Worm (Caenorhabditis elegans) whole organism, mixed stage, embryonic: ENCODE results near the gene rad-23.

Source experiments
- M03D4.4 ChIP-seq: sonication (generic microtip); optimal IDR thresholded peaks from 2 replicates; lab custom pipeline; 2017; ENCODE audit warnings: mild to moderate bottlenecking, missing genetic modification characterization, missing compliant biosample characterization
- ceh-39 ChIP-seq: fragments of 150-350 bp; optimal IDR thresholded peaks from 2 replicates; lab custom pipeline; 2014; ENCODE audit warnings: missing biosample characterization, missing genetic modification characterization
- ceh-43 ChIP-seq: fragments of 200-800 bp; sonication (Bioruptor generic); optimal IDR thresholded peaks from 2 replicates; lab custom pipeline; 2018; ENCODE audit warnings: mild to moderate bottlenecking, missing genetic modification characterization, moderate library complexity, missing compliant biosample characterization
- ceh-83 ChIP-seq: fragments of 200-800 bp; sonication (Bioruptor generic); optimal IDR thresholded peaks from 2 replicates; lab custom pipeline; 2018; ENCODE audit warnings: mild to moderate bottlenecking, missing genetic modification characterization, missing compliant biosample characterization
- cnd-1 ChIP-seq: fragments of 200-800 bp; sonication (Bioruptor generic); optimal IDR thresholded peaks from 2 replicates; lab custom pipeline; 2018; ENCODE audit warnings: mild to moderate bottlenecking, missing genetic modification characterization, missing compliant biosample characterization
- drap-1 ChIP-seq: fragments of 200-800 bp; sonication (Bioruptor generic); optimal IDR thresholded peaks from 3 replicates; lab custom pipeline; 2018; ENCODE audit warnings: mild to moderate bottlenecking, missing genetic modification characterization, missing compliant biosample characterization
- elt-1 ChIP-seq: sonication (generic microtip); optimal IDR thresholded peaks from 2 replicates; lab custom pipeline; 2017; ENCODE audit warnings: missing genetic modification characterization, mild to moderate bottlenecking, missing compliant biosample characterization, antibody characterized with exemption, moderate library complexity, borderline replicate concordance; ENCODE audit not compliant: insufficient read depth
- elt-3 ChIP-seq: fragments of 150-350 bp; optimal IDR thresholded peaks from 2 replicates; lab custom pipeline; 2014; ENCODE audit warnings: missing biosample characterization, missing genetic modification characterization
- flh-1 ChIP-seq: fragments of 200-800 bp; sonication (Bioruptor generic); optimal IDR thresholded peaks from 2 replicates; lab custom pipeline; 2018; ENCODE audit warnings: mild to moderate bottlenecking, missing genetic modification characterization, moderate library complexity, missing compliant biosample characterization
- lin-32 ChIP-seq: fragments of 200-800 bp; sonication (Bioruptor generic); optimal IDR thresholded peaks from 2 replicates; lab custom pipeline; 2018; ENCODE audit warnings: mild to moderate bottlenecking, missing genetic modification characterization, missing compliant biosample characterization
- mab-5 ChIP-seq: fragments of 150-350 bp; optimal IDR thresholded peaks from 2 replicates; lab custom pipeline; 2014; ENCODE audit warnings: missing biosample characterization, missing genetic modification characterization
- mls-2 ChIP-seq: sonication (generic microtip); optimal IDR thresholded peaks from 2 replicates; lab custom pipeline; 2016; ENCODE audit warnings: mild to moderate bottlenecking, missing genetic modification characterization, moderate library complexity, missing compliant biosample characterization
- nhr-2 ChIP-seq: fragments of 150-350 bp; optimal IDR thresholded peaks from 2 replicates; lab custom pipeline; 2014; ENCODE audit warnings: missing biosample characterization, missing genetic modification characterization
- pha-4 ChIP-seq: fragments of 150-350 bp; optimal IDR thresholded peaks from 2 replicates; lab custom pipeline; 2018; ENCODE audit warnings: missing biosample characterization, missing genetic modification reagents, missing genetic modification characterization
- sptf-1 ChIP-seq: sonication (generic microtip); optimal IDR thresholded peaks from 2 replicates; lab custom pipeline; 2017; ENCODE audit warnings: mild to moderate bottlenecking, missing genetic modification characterization, moderate library complexity, missing compliant biosample characterization
- tbx-8 ChIP-seq: fragments of 200-800 bp; sonication (Bioruptor generic); optimal IDR thresholded peaks from 2 replicates; lab custom pipeline; 2018; ENCODE audit warnings: mild to moderate bottlenecking, missing genetic modification characterization, moderate library complexity, missing compliant biosample characterization
- unc-120 ChIP-seq: sonication (generic microtip); optimal IDR thresholded peaks from 2 replicates; lab custom pipeline; 2017; ENCODE audit warnings: missing genetic modification characterization, missing compliant biosample characterization; ENCODE audit not compliant: poor library complexity, severe bottlenecking
- unc-39 ChIP-seq: fragments of 150-350 bp; optimal IDR thresholded peaks from 2 replicates; lab custom pipeline; 2014; ENCODE audit warnings: missing biosample characterization, missing genetic modification characterization
- unc-62 ChIP-seq: fragments of 150-350 bp; optimal IDR thresholded peaks from 2 replicates; lab custom pipeline; 2014; ENCODE audit warnings: missing biosample characterization, missing genetic modification reagents, missing genetic modification characterization
- zip-8 ChIP-seq: fragments of 150-350 bp; optimal IDR thresholded peaks from 2 replicates; lab custom pipeline; 2014; ENCODE audit warnings: missing biosample characterization, missing genetic modification characterization
- ztf-11 ChIP-seq: fragments of 150-350 bp; optimal IDR thresholded peaks from 2 replicates; lab custom pipeline; 2014; ENCODE audit warnings: missing biosample characterization, missing genetic modification characterization

The rad-23 gene

ce11 chrII:11611462-11611861, 41.1 kb downstream of the rad-23 start:
- TF ChIP-seq elt-3 (tag; lab: Kevin White, UChicago) (peak; percentile 26), cnd-1 (tag; lab: Kevin White, UChicago) (no peak), elt-1 (tag; lab: Kevin White, UChicago) (peak; percentile 67)

DNA sequence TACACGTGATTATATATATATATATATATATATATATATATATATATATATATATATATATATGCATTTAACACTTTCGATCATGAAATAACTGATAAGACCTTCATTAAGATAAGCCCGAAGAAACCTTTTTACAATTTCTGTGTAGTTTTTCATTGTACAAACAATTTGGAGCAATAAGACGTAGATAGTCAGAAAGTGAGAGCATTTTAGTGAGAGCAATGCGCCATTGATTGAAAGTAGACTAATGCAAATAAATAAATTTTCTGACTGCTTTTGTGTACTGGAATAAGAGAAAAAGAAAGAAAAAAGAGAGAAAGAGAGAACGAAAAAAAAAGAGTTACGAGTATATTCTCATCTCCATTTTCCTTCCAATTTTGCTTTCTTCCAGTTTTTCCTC, 47.9 kb downstream of the rad-23 start:
- TF ChIP-seq ceh-39 (tag; lab: Kevin White, UChicago), result no peak
- TF ChIP-seq ztf-11 (tag; lab: Kevin White, UChicago), result no peak
- no peak for TF ChIP-seq nhr-2 (tag; lab: Kevin White, UChicago)
- no peak for TF ChIP-seq flh-1
- no peak for TF ChIP-seq pha-4 (tag; lab: Kevin White, UChicago)
- TF ChIP-seq drap-1 (GFP tag; lab: Kevin White, UChicago), result no peak
- no peak for TF ChIP-seq unc-120 (tag; lab: Kevin White, UChicago)
- TF ChIP-seq ceh-43, result no peak
- TF ChIP-seq unc-62 (GFP tag; lab: Kevin White, UChicago), result no peak
- TF ChIP-seq mab-5 (tag; lab: Kevin White, UChicago), result no peak
- TF ChIP-seq lin-32 (GFP tag; lab: Kevin White, UChicago), result no peak
- TF ChIP-seq sptf-1, result no peak
- no peak for TF ChIP-seq mls-2 (tag; lab: Kevin White, UChicago)
- TF ChIP-seq unc-39, result no peak
- no peak for TF ChIP-seq tbx-8 (GFP tag; lab: Kevin White, UChicago)
- TF ChIP-seq elt-3 (tag; lab: Kevin White, UChicago), result no peak
- TF ChIP-seq ceh-83 (GFP tag; lab: Kevin White, UChicago), result no peak
- no peak for TF ChIP-seq zip-8 (tag; lab: Kevin White, UChicago)
- no peak for TF ChIP-seq M03D4.4 (tag; lab: Kevin White, UChicago)

DNA sequence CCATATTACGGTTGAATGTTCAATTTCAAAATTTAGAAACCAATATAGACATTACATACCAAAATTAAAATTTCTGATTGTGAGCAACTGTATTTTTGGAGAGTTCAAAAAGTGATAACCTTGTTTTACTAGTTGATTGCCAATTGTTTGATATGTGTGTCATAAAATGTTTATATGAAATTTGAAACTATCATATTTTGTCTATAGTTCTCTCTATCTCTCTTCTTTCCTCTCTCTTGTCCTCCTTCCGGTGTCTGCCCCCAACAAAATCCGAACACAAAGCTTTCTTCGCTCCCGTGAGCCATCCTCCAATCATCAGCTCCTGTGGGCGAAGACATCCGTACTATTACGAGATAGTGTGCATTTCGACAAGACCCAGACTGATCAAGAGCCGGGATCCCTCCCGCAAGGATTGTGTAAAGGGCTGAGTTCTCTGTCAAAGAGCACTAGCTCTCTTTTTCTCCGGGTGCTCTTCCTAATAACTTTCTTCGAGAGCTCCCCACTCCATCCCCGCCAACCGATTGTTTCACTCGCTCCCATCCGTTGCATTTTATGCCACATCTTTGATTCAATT, 50.1 kb downstream of the rad-23 start:
- peak; percentile 37 for TF ChIP-seq unc-120 (tag; lab: Kevin White, UChicago)
- TF ChIP-seq cnd-1 (tag; lab: Kevin White, UChicago), result no peak
- TF ChIP-seq unc-62 (GFP tag; lab: Kevin White, UChicago), result peak; percentile 4
